Worm (Caenorhabditis elegans) whole organism, late embryonic: ENCODE measurements around the gene nhr-142.
"Not testable (repeated sequence)": the region's sequence is repeated elsewhere in the genome, so short reads cannot be mapped to it uniquely, and the experiment has no call there.

Source experiments
- C38D4.7 ChIP-seq: fragments of 200-800 bp; sonication (Bioruptor generic); optimal IDR thresholded peaks from 2 replicates; lab custom pipeline; 2018; ENCODE audit warnings: mild to moderate bottlenecking, missing genetic modification characterization, moderate library complexity, missing compliant biosample characterization
- K02D7.2 ChIP-seq: sonication (generic microtip); optimal IDR thresholded peaks from 2 replicates; lab custom pipeline; 2017; ENCODE audit warnings: mild to moderate bottlenecking, missing genetic modification characterization, missing compliant biosample characterization
- K09A11.1 ChIP-seq: sonication (generic microtip); optimal IDR thresholded peaks from 2 replicates; lab custom pipeline; 2017; ENCODE audit warnings: antibody characterized with exemption, mild to moderate bottlenecking, missing genetic modification characterization, missing compliant biosample characterization; ENCODE audit not compliant: insufficient read depth
- ceh-14 ChIP-seq: sonication (generic microtip); optimal IDR thresholded peaks from 2 replicates; lab custom pipeline; 2016; ENCODE audit warnings: missing genotype, missing genetic modification characterization, missing compliant biosample characterization
- ceh-18 ChIP-seq: sonication (generic microtip); optimal IDR thresholded peaks from 2 replicates; lab custom pipeline; 2016; ENCODE audit warnings: missing genetic modification characterization, missing compliant biosample characterization
- ceh-19 ChIP-seq: fragments of 200-800 bp; sonication (Bioruptor generic); optimal IDR thresholded peaks from 2 replicates; lab custom pipeline; 2018; ENCODE audit warnings: mild to moderate bottlenecking, missing genetic modification characterization, missing compliant biosample characterization
- ceh-24 ChIP-seq: sonication (generic microtip); optimal IDR thresholded peaks from 2 replicates; lab custom pipeline; 2016; ENCODE audit warnings: mild to moderate bottlenecking, missing genetic modification characterization, missing compliant biosample characterization
- ceh-30 ChIP-seq: fragments of 150-350 bp; optimal IDR thresholded peaks from 2 replicates; lab custom pipeline; 2014; ENCODE audit warnings: missing biosample characterization, missing genetic modification characterization
- ceh-31 ChIP-seq: sonication (generic microtip); optimal IDR thresholded peaks from 2 replicates; lab custom pipeline; 2016; ENCODE audit warnings: missing genetic modification characterization, missing compliant biosample characterization
- ceh-45 ChIP-seq: fragments of 200-800 bp; sonication (Bioruptor generic); IDR thresholded peaks from 2 replicates; pipeline ENCODE4 v1.3.6; 2022; ENCODE audit warnings: missing genetic modification reagents, missing genetic modification characterization, missing compliant biosample characterization
- dve-1 ChIP-seq: sonication (generic microtip); optimal IDR thresholded peaks from 2 replicates; lab custom pipeline; 2017; ENCODE audit warnings: antibody characterized with exemption, mild to moderate bottlenecking, missing genetic modification characterization, missing compliant biosample characterization
- ets-4 ChIP-seq: sonication (generic microtip); optimal IDR thresholded peaks from 2 replicates; lab custom pipeline; 2016; ENCODE audit warnings: missing genetic modification characterization, missing compliant biosample characterization
- eyg-1 ChIP-seq: sonication (generic microtip); optimal IDR thresholded peaks from 2 replicates; lab custom pipeline; 2016; ENCODE audit warnings: missing genotype, missing genetic modification characterization, missing compliant biosample characterization
- hlh-30 ChIP-seq: sonication (generic microtip); optimal IDR thresholded peaks from 2 replicates; lab custom pipeline; 2017; ENCODE audit warnings: antibody characterized with exemption, missing genetic modification characterization, missing compliant biosample characterization; ENCODE audit not compliant: insufficient read depth
- hlh-6 ChIP-seq: sonication (generic microtip); optimal IDR thresholded peaks from 2 replicates; lab custom pipeline; 2016; ENCODE audit warnings: missing genotype, missing genetic modification characterization, missing compliant biosample characterization
- nfya-1 ChIP-seq: sonication (generic microtip); optimal IDR thresholded peaks from 2 replicates; lab custom pipeline; 2017; ENCODE audit warnings: missing genetic modification characterization, mild to moderate bottlenecking, missing compliant biosample characterization, antibody characterized with exemption, moderate library complexity
- nhr-11 ChIP-seq: fragments of 150-350 bp; optimal IDR thresholded peaks from 2 replicates; lab custom pipeline; 2014; ENCODE audit warnings: missing biosample characterization, missing genetic modification characterization
- npax-4 ChIP-seq: sonication (generic microtip); optimal IDR thresholded peaks from 2 replicates; lab custom pipeline; 2016; ENCODE audit warnings: missing genetic modification characterization, missing compliant biosample characterization
- pag-3 ChIP-seq: sonication (generic microtip); optimal IDR thresholded peaks from 2 replicates; lab custom pipeline; 2016; ENCODE audit warnings: missing compliant biosample characterization, missing genetic modification characterization, borderline replicate concordance
- pax-1 ChIP-seq: fragments of 150-350 bp; optimal IDR thresholded peaks from 2 replicates; lab custom pipeline; 2014; ENCODE audit warnings: missing biosample characterization, missing genetic modification characterization
- pha-4 ChIP-seq: fragments of 150-350 bp; optimal IDR thresholded peaks from 2 replicates; lab custom pipeline; 2018; ENCODE audit warnings: missing biosample characterization, missing genetic modification reagents, missing genetic modification characterization
- pqm-1 ChIP-seq: sonication (generic microtip); optimal IDR thresholded peaks from 2 replicates; lab custom pipeline; 2016; ENCODE audit warnings: missing genetic modification characterization, missing compliant biosample characterization
- rnt-1 ChIP-seq: sonication (generic microtip); optimal IDR thresholded peaks from 2 replicates; lab custom pipeline; 2016; ENCODE audit warnings: missing genetic modification characterization, missing compliant biosample characterization
- sdc-2 ChIP-seq: sonication (generic microtip); optimal IDR thresholded peaks from 2 replicates; lab custom pipeline; 2016; ENCODE audit warnings: missing genotype, missing genetic modification characterization, missing compliant biosample characterization
- sox-2 ChIP-seq: fragments of 200-800 bp; sonication (Bioruptor generic); IDR thresholded peaks from 2 replicates; pipeline ENCODE4 v1.3.6; 2022; ENCODE audit warnings: missing genetic modification reagents, missing genetic modification characterization, missing compliant biosample characterization
- sox-4 ChIP-seq: sonication (generic microtip); optimal IDR thresholded peaks from 2 replicates; lab custom pipeline; 2017; ENCODE audit warnings: mild to moderate bottlenecking, missing genetic modification characterization, inconsistent platforms, missing compliant biosample characterization
- tbx-2 ChIP-seq: sonication (generic microtip); optimal IDR thresholded peaks from 2 replicates; lab custom pipeline; 2016; ENCODE audit warnings: missing genetic modification characterization, missing compliant biosample characterization
- unc-3 ChIP-seq, 2 experiments: fragments of 200-800 bp in 1 of 2; sonication (Bioruptor generic) in 1 of 2; sonication (generic microtip) in 1 of 2; conservative IDR thresholded peaks in 1 of 2; optimal IDR thresholded peaks in 1 of 2; 2 replicates each; pipeline versions ENCODE4 v1.3.6 to Lab custom; 2016 to 2022; ENCODE audit warnings: missing compliant biosample characterization in 2 of 2, missing genetic modification characterization in 2 of 2, missing genetic modification reagents in 1 of 2
- unc-42 ChIP-seq: sonication (generic microtip); optimal IDR thresholded peaks from 2 replicates; lab custom pipeline; 2016; ENCODE audit warnings: missing genotype, missing genetic modification characterization, missing compliant biosample characterization
- unc-55 ChIP-seq: sonication (generic microtip); optimal IDR thresholded peaks from 2 replicates; lab custom pipeline; 2017; ENCODE audit warnings: missing biosample characterization, missing genetic modification reagents, missing genetic modification characterization
- unc-86 ChIP-seq: sonication (generic microtip); optimal IDR thresholded peaks from 2 replicates; lab custom pipeline; 2016; ENCODE audit warnings: missing genetic modification characterization, missing compliant biosample characterization

The nhr-142 gene

DNA sequence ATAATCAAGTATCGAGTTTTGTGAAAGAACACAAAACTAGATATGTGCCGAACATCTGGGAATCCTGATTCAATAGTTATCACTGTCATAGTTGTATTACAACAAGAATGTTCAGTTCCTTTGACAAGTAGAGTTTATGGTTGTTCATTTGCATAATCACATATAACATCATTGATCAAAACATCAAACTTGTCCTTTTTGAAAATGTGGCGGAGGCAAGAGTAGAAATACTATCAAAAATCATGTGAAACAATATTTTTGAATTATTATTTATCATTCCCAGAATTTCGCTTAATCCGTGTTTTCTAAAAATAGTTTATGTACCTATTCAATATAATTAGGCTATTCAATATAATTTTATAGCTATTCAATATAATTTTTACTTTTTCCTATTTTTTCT, 5.0 kb downstream of the nhr-142 start, which contains the start of gene F44E7.7:
Gene F44E7.7, minus strand, starts transcription at position 101 of the 400 bp plus-strand sequence.
- TF ChIP-seq hlh-30 (tag; lab: Kevin White, UChicago) = no peak

ce11 chrV:5782687-5783086, 7.7 kb downstream of the nhr-142 start, which contains the start of gene fbxa-183:
fbxa-183 (minus strand) TSS chrV:5782787.
- TF ChIP-seq ceh-19 (GFP tag; lab: Kevin White, UChicago) (no peak), pqm-1 (tag; lab: Kevin White, UChicago) (no peak), nhr-11 (tag; lab: Kevin White, UChicago) (no peak), unc-86 (tag; lab: Kevin White, UChicago) (no peak), sdc-2 (no peak), K02D7.2 (no peak), sox-2 (GFP tag; lab: Robert Waterston, UW) (no peak), pha-4 (no peak), rnt-1 (tag; lab: Kevin White, UChicago) (no peak), sox-4 (tag; lab: Kevin White, UChicago) (no peak), ceh-24 (no peak), ceh-31 (no peak), ets-4 (tag; lab: Kevin White, UChicago) (no peak), unc-42 (tag; lab: Kevin White, UChicago) (no peak), hlh-6 (tag; lab: Kevin White, UChicago) (no peak), hlh-30 (tag; lab: Kevin White, UChicago) (no peak)
- TF ChIP-seq, all 69 proteins: peak for 0

ce11 chrV:5780713-5781360, 9.5 kb downstream of the nhr-142 start, which contains the start of gene F44E7.5:
F44E7.5 (minus strand) TSS chrV:5780922.
- TF ChIP-seq ceh-30 (tag; lab: Kevin White, UChicago) (no peak), ceh-31 (peak; percentile 52)
- TF ChIP-seq, all 69 proteins: peak for 1

- TF ChIP-seq C38D4.7 (no peak), unc-55 (GFP tag; lab: Kevin White, UChicago) (peak; percentile 21)
Measured at ce11 chrV:5779984-5780383, 10.4 kb downstream of the nhr-142 start.

- TF ChIP-seq nfya-1 (tag; lab: Kevin White, UChicago) (peak; percentile 28), ceh-14 (tag; lab: Kevin White, UChicago) (peak; percentile 4), ceh-31 (peak; percentile 50), unc-3 (GFP tag; conservative IDR thresholded peaks at IDR 0.05; lab: Robert Waterston, UW) (peak; percentile 72; the same call in 1 of the 2 replicates), rnt-1 (tag; lab: Kevin White, UChicago) (peak; percentile 45), ceh-45 (peak; percentile 87), unc-42 (tag; lab: Kevin White, UChicago) (peak; percentile 28), sox-2 (GFP tag; lab: Robert Waterston, UW) (peak; percentile 78), tbx-2 (tag; lab: Kevin White, UChicago) (peak; percentile 4)
- TF ChIP-seq unc-3 (tag; optimal IDR thresholded peaks at IDR 0.05; lab: Kevin White, UChicago) = not testable (repeated sequence)
- TF ChIP-seq, all 69 proteins: peak for 9; not testable (repeated sequence) for 60
Measured at ce11 chrV:5776941-5777340, 13.4 kb downstream of the nhr-142 start, which contains the start of gene F44E7.4. F44E7.4 (minus strand) TSS chrV:5776953.

DNA sequence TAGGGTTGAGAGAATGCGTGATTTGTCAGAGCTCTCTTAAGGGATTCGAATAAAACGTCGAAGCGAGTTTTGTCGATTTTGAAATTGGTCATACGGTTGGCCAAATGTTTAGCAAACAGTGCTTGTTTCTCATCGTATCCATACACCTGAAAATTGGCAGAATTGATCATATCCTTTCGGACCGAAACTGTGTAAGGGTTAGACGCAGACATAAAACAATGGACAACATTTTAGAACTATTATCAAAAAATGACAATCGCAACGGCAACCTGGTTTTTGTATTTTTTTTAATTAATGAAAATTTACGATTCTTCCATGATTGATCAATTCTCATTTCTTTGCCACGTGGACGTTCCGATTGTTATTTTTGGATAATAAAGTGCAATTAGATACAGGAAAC, 16.2 kb downstream of the nhr-142 start:
- TF ChIP-seq pha-4 (no peak), pax-1 (no peak), ceh-18 (no peak), sox-2 (GFP tag; lab: Robert Waterston, UW) (no peak), K09A11.1 (no peak), dve-1 (tag; lab: Kevin White, UChicago) (no peak), unc-55 (GFP tag; lab: Kevin White, UChicago) (no peak), ceh-45 (no peak), unc-86 (tag; lab: Kevin White, UChicago) (no peak), pag-3 (no peak), npax-4 (tag; lab: Kevin White, UChicago) (no peak), eyg-1 (tag; lab: Kevin White, UChicago) (no peak), hlh-6 (tag; lab: Kevin White, UChicago) (no peak), hlh-30 (tag; lab: Kevin White, UChicago) (no peak)
